Worm (Caenorhabditis elegans): Measurements from ENCODE around the gene spp-31.
A peak's percentile ranks its signal among the peaks of the same experiment; 100 is the strongest.

Gene spp-31

ce11 chrIV:1454194-1454593, 47.8 kb downstream of the spp-31 start (continued):
- TF ChIP-seq pqm-1 (tag; optimal IDR thresholded peaks at IDR 0.05), result peak; percentile 89
- TF ChIP-seq lsy-12 (tag; optimal IDR thresholded peaks at IDR 0.05), result peak; percentile 31
- peak; percentile 22 for TF ChIP-seq nfya-1 (tag; optimal IDR thresholded peaks at IDR 0.05; ENCODE audit: insufficient read depth)
- TF ChIP-seq ceh-9 (tag; optimal IDR thresholded peaks at IDR 0.05), result no peak
- no peak for TF ChIP-seq fkh-10 (GFP tag; optimal IDR thresholded peaks at IDR 0.05)
- TF ChIP-seq lin-39 (tag; optimal IDR thresholded peaks at IDR 0.05), result no peak
- TF ChIP-seq snpc-4 (tag; optimal IDR thresholded peaks at IDR 0.05), result no peak
- no peak for TF ChIP-seq ZK546.5 (tag; optimal IDR thresholded peaks at IDR 0.05)
- TF ChIP-seq fos-1 (tag; optimal IDR thresholded peaks at IDR 0.05), result no peak
- no peak for TF ChIP-seq daf-12 (tag; optimal IDR thresholded peaks at IDR 0.05)
- TF ChIP-seq zag-1 (tag; optimal IDR thresholded peaks at IDR 0.05), result no peak
- TF ChIP-seq ama-1 (optimal IDR thresholded peaks at IDR 0.05), result peak; percentile 18
- TF ChIP-seq lin-15B (tag; optimal IDR thresholded peaks at IDR 0.05), result no peak
- no peak for TF ChIP-seq aly-2 (tag; optimal IDR thresholded peaks at IDR 0.05)
- no peak for TF ChIP-seq nhr-237 (tag; optimal IDR thresholded peaks at IDR 0.05)
- no peak for TF ChIP-seq nhr-12 (tag; optimal IDR thresholded peaks at IDR 0.05)
- TF ChIP-seq hmg-11 (tag; optimal IDR thresholded peaks at IDR 0.05), result no peak
- TF ChIP-seq unc-62 (GFP tag; optimal IDR thresholded peaks at IDR 0.05), result no peak
- TF ChIP-seq nhr-11 (tag; optimal IDR thresholded peaks at IDR 0.05), result no peak
- TF ChIP-seq ceh-16 (tag; optimal IDR thresholded peaks at IDR 0.05), result no peak
- no peak for TF ChIP-seq nhr-28 (tag; optimal IDR thresholded peaks at IDR 0.05)
- TF ChIP-seq ztf-4 (tag; optimal IDR thresholded peaks at IDR 0.05), result no peak
- TF ChIP-seq mml-1 (tag; optimal IDR thresholded peaks at IDR 0.05), result peak; percentile 73
- TF ChIP-seq nhr-43 (tag; optimal IDR thresholded peaks at IDR 0.05; ENCODE audit: poor library complexity, severe bottlenecking), result peak; percentile 48

- TF ChIP-seq ZK546.5 (tag; optimal IDR thresholded peaks at IDR 0.05) (no peak), unc-39 (tag; optimal IDR thresholded peaks at IDR 0.05) (no peak), jun-1 (tag; optimal IDR thresholded peaks at IDR 0.05) (peak; percentile 5), nhr-77 (tag; optimal IDR thresholded peaks at IDR 0.05) (no peak), elt-2 (tag; optimal IDR thresholded peaks at IDR 0.05) (peak; percentile 77), nhr-43 (tag; optimal IDR thresholded peaks at IDR 0.05; ENCODE audit: poor library complexity, severe bottlenecking) (no peak), nhr-28 (tag; optimal IDR thresholded peaks at IDR 0.05) (no peak), skn-1 (tag; optimal IDR thresholded peaks at IDR 0.05) (peak; percentile 68), pha-4 (tag; optimal IDR thresholded peaks at IDR 0.05) (peak; percentile 41), pqm-1 (tag; optimal IDR thresholded peaks at IDR 0.05) (peak; percentile 60), lin-39 (tag; optimal IDR thresholded peaks at IDR 0.05) (peak; percentile 54), ama-1 (optimal IDR thresholded peaks at IDR 0.05) (peak; percentile 5), tbx-2 (tag; optimal IDR thresholded peaks at IDR 0.05) (no peak), nhr-23 (tag; optimal IDR thresholded peaks at IDR 0.05) (no peak), elt-1 (tag; optimal IDR thresholded peaks at IDR 0.05) (no peak), egl-27 (tag; optimal IDR thresholded peaks at IDR 0.05) (no peak)
Measured at ce11 chrIV:1455006-1455405, 48.6 kb downstream of the spp-31 start.

- TF ChIP-seq elt-1 (tag; optimal IDR thresholded peaks at IDR 0.05) (no peak), tbx-2 (tag; optimal IDR thresholded peaks at IDR 0.05) (no peak), jun-1 (tag; optimal IDR thresholded peaks at IDR 0.05) (no peak), elt-3 (tag; optimal IDR thresholded peaks at IDR 0.05) (no peak), nhr-67 (tag; optimal IDR thresholded peaks at IDR 0.05) (no peak), ztf-11 (tag; optimal IDR thresholded peaks at IDR 0.05) (no peak), egl-27 (tag; optimal IDR thresholded peaks at IDR 0.05) (no peak), fos-1 (tag; optimal IDR thresholded peaks at IDR 0.05) (no peak), ztf-4 (tag; optimal IDR thresholded peaks at IDR 0.05) (no peak), elt-2 (tag; optimal IDR thresholded peaks at IDR 0.05) (no peak), hmg-11 (tag; optimal IDR thresholded peaks at IDR 0.05) (no peak), nhr-28 (tag; optimal IDR thresholded peaks at IDR 0.05) (no peak), eor-1 (tag; optimal IDR thresholded peaks at IDR 0.05) (no peak), mdl-1 (tag; optimal IDR thresholded peaks at IDR 0.05) (no peak), ZK546.5 (tag; optimal IDR thresholded peaks at IDR 0.05) (no peak), ama-1 (optimal IDR thresholded peaks at IDR 0.05) (no peak), nhr-12 (tag; optimal IDR thresholded peaks at IDR 0.05) (no peak)
Measured at ce11 chrIV:1456775-1457174, 50.4 kb downstream of the spp-31 start, which contains the start of gene nadk-1. TSS of gene nadk-1 (plus strand) at chrIV:1457075.

Measured in whole organism, L3 larva.